Fruit fly (Drosophila melanogaster): ENCODE data around the gene IRSp53.

Gene IRSp53

DNA sequence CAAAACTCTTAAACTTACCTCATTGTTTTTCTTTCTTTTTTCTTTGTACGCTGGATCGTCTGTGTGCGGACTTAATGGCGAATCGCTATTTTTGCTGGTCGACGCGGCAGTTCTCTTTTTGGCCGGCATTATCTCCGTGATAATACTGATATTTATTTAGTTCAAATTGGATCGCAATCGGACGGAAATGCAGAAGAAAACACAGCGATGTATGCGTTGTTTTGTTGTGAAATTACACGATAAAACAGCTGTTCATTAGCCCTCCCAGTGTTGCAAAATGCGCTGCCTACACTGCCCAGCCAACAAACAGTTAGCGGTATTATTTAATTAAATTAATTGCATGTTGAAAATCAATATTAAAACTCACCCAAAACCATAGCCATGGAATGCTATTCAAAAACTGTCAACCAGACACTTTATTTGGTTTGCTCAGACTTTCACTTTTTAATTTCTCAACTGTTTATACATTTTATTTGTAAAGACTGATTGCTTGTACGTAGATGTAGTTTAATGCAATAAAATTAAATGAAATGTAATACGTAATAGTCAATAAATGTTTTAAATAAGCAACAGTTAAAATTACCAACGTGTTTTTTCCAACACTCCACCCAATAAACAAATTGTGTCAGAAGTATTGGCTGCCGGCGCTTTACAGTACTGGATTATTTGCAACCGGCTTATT is 37.7 kb upstream of the IRSp53 start, which contains the start of the genes Irbp18 and APP-BP1 (continued):
- TF ChIP-seq OdsH (GFP tag; optimal IDR thresholded peaks at IDR 0.05) (peak; percentile 94), usp (GFP tag; optimal IDR thresholded peaks at IDR 0.05) (no peak), dsf (GFP tag; optimal IDR thresholded peaks at IDR 0.05; ENCODE audit: borderline replicate concordance) (peak; percentile 80), Hr78 (GFP tag; optimal IDR thresholded peaks at IDR 0.05) (no peak), Dif (GFP tag; optimal IDR thresholded peaks at IDR 0.05; ENCODE audit: partially characterized antibody) (no peak), N (GFP tag; optimal IDR thresholded peaks at IDR 0.05) (no peak), Abd-B (GFP tag; optimal IDR thresholded peaks at IDR 0.05) (no peak), psq (GFP tag; optimal IDR thresholded peaks at IDR 0.05) (peak; percentile 91)

DNA sequence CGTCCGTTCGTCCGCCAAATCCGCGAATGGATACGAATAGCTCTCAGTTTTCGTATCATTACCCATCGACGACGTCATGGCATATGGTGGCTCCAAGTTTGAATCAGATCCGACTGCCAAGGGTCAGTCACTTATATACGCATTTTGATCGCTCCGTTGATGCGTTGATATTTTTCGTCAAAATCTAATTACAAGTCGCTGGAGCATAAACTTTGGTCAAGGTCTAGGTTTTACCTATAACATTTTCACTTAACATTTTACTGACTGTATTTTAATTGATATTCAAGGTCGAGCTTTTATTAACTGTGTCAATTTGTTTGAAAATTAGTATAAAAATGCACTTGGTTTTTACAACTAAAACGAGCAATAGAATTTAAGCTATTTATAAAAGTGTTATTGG is 34.3 kb upstream of the IRSp53 start, which contains the start of gene Elo68beta:
Elo68beta (minus strand) TSS at position 101 of the 400 bp plus-strand sequence.
- TF ChIP-seq Abd-B (GFP tag; optimal IDR thresholded peaks at IDR 0.05): no peak
- no peak for TF ChIP-seq lola (GFP tag; optimal IDR thresholded peaks at IDR 0.05)
- no peak for TF ChIP-seq N (GFP tag; optimal IDR thresholded peaks at IDR 0.05)
- no peak for TF ChIP-seq fru (GFP tag; optimal IDR thresholded peaks at IDR 0.05)
- TF ChIP-seq rgr (GFP tag; optimal IDR thresholded peaks at IDR 0.05): no peak
- TF ChIP-seq Rel (GFP tag; optimal IDR thresholded peaks at IDR 0.05): no peak
- no peak for TF ChIP-seq Rel (tag; optimal IDR thresholded peaks at IDR 0.05)
- no peak for TF ChIP-seq Mio (GFP tag; optimal IDR thresholded peaks at IDR 0.05)
- no peak for TF ChIP-seq sage (GFP tag; optimal IDR thresholded peaks at IDR 0.05)
- TF ChIP-seq pan (optimal IDR thresholded peaks at IDR 0.05): no peak
- TF ChIP-seq HLH106 (tag; optimal IDR thresholded peaks at IDR 0.05): no peak
- no peak for TF ChIP-seq Hr83 (GFP tag; optimal IDR thresholded peaks at IDR 0.05; ENCODE audit: poor library complexity, severe bottlenecking)
- TF ChIP-seq Hr78 (GFP tag; optimal IDR thresholded peaks at IDR 0.05): no peak

DNA sequence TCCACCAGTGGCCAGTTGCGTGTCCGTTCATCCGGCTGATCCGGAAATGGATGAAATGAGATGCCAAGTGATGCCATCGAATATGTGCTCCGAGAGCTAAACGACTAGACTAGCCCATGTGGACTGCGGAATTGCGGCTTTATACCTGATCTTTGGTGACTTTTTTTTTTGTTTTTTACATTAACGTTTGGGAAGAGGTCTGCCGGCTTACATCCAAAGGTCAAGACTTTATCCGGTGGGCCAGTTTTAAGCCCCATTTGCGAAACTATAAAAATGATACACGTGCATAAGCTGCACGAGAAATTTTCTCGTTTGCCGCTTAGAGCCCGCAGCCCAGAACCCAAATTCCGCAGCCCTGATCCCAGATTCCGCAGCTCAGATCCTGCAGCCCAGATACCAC is 32.9 kb upstream of the IRSp53 start, which contains the start of gene Elo68alpha:
Elo68alpha (minus strand) TSS at position 101 of the 400 bp plus-strand sequence.
- TF ChIP-seq Dif (GFP tag; optimal IDR thresholded peaks at IDR 0.05; ENCODE audit: partially characterized antibody) (no peak), usp (GFP tag; optimal IDR thresholded peaks at IDR 0.05) (no peak), CG32264 (GFP tag; optimal IDR thresholded peaks at IDR 0.05) (no peak), Sp1 (GFP tag; optimal IDR thresholded peaks at IDR 0.05) (no peak)

DNA sequence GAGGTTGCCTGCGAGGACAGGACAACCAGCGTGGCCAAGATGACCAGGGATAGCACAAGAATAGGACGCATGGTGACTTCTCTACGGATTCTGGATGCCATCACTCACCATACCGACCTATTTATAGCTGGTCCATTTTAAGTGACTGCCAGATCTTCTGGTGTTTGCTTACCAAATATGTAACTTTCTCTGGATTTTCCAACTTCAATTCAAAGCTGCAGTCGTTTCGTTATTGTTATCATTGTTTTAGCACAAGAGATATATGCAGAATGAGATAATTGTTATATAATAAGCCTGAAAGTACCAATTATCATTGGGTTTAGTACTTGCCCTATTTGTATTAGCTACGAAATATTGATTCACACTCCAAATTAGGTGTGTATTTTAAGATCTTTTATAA is 32.1 kb upstream of the IRSp53 start, which contains the start of gene CG32071:
CG32071 (minus strand) TSS at position 101 of the 400 bp plus-strand sequence.
- no peak for TF ChIP-seq CG32264 (GFP tag; optimal IDR thresholded peaks at IDR 0.05)
- TF ChIP-seq CG9705 (GFP tag; optimal IDR thresholded peaks at IDR 0.05): no peak
- TF ChIP-seq Vsx2 (GFP tag; optimal IDR thresholded peaks at IDR 0.05; ENCODE audit: partially characterized antibody): no peak
- no peak for TF ChIP-seq sage (GFP tag; optimal IDR thresholded peaks at IDR 0.05)
- TF ChIP-seq fru (GFP tag; optimal IDR thresholded peaks at IDR 0.05): no peak
- no peak for TF ChIP-seq psq (GFP tag; optimal IDR thresholded peaks at IDR 0.05)
- TF ChIP-seq jim (GFP tag; optimal IDR thresholded peaks at IDR 0.05): no peak
- no peak for TF ChIP-seq dl (GFP tag; optimal IDR thresholded peaks at IDR 0.05; ENCODE audit: insufficient read depth in 1 of 2, partially characterized antibody in 2 of 2)
- TF ChIP-seq Myc (optimal IDR thresholded peaks at IDR 0.05): no peak
- no peak for TF ChIP-seq br (GFP tag; optimal IDR thresholded peaks at IDR 0.05)
- TF ChIP-seq CrebA (GFP tag; optimal IDR thresholded peaks at IDR 0.05; ENCODE audit: borderline replicate concordance): no peak

DNA sequence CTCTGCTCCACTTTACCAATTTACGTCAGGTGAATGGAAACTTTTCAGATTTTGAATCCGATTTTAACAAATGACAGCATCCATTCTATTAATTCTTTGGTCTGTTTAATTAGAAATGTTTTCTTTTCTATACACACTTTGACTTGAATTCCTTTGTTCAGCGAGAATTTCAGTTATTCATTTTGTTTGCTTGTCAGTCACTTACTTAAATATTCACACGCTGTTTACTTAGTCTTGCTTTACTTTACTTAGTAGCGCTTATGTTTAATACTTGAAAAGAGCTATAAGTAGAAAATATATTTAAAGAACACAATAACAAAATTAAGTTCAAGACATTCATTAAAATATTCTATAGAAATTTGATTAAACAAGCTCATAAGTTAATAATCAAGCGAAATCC is 28.4 kb upstream of the IRSp53 start, which contains the start of gene CG32073:
CG32073 (minus strand) TSS at position 151 of the 400 bp plus-strand sequence.
- no peak for TF ChIP-seq woc (GFP tag; optimal IDR thresholded peaks at IDR 0.05)
- TF ChIP-seq Hr83 (GFP tag; optimal IDR thresholded peaks at IDR 0.05; ENCODE audit: poor library complexity, severe bottlenecking): no peak
- TF ChIP-seq tai (GFP tag; optimal IDR thresholded peaks at IDR 0.05): no peak
- no peak for TF ChIP-seq pan (optimal IDR thresholded peaks at IDR 0.05)
- TF ChIP-seq brk (GFP tag; optimal IDR thresholded peaks at IDR 0.05): no peak
- no peak for TF ChIP-seq dsf (GFP tag; optimal IDR thresholded peaks at IDR 0.05; ENCODE audit: borderline replicate concordance)
- no peak for TF ChIP-seq foxo (GFP tag; optimal IDR thresholded peaks at IDR 0.05)
- TF ChIP-seq Dfd (GFP tag; optimal IDR thresholded peaks at IDR 0.05): no peak
- TF ChIP-seq lola (GFP tag; optimal IDR thresholded peaks at IDR 0.05): no peak
- TF ChIP-seq fru (GFP tag; optimal IDR thresholded peaks at IDR 0.05): no peak
- no peak for TF ChIP-seq dmrt93B (GFP tag; optimal IDR thresholded peaks at IDR 0.05)
- TF ChIP-seq jim (GFP tag; optimal IDR thresholded peaks at IDR 0.05): no peak
- TF ChIP-seq psq (GFP tag; optimal IDR thresholded peaks at IDR 0.05): no peak
- TF ChIP-seq Abd-B (GFP tag; optimal IDR thresholded peaks at IDR 0.05): no peak
- TF ChIP-seq CG32264 (GFP tag; optimal IDR thresholded peaks at IDR 0.05): no peak
- no peak for TF ChIP-seq Dif (GFP tag; optimal IDR thresholded peaks at IDR 0.05; ENCODE audit: partially characterized antibody)
- no peak for TF ChIP-seq OdsH (GFP tag; optimal IDR thresholded peaks at IDR 0.05)

Data from whole organism, wandering third instar larva.